Fruit fly (Drosophila melanogaster) whole organism, wandering third instar larva: ENCODE data around the gene Tom40.

Source experiments
- Abd-B ChIP-seq: fragments of >200 bp; optimal IDR thresholded peaks from 2 replicates; lab custom pipeline; 2017; ENCODE audit warnings: missing biosample characterization, missing genetic modification characterization
- CG32264 ChIP-seq: fragments of 200-800 bp; sonication (Bioruptor generic); optimal IDR thresholded peaks from 2 replicates; lab custom pipeline; 2016; ENCODE audit warnings: missing biosample characterization, missing genetic modification characterization
- CG9705 ChIP-seq: fragments of 200-800 bp; sonication (Bioruptor generic); optimal IDR thresholded peaks from 2 replicates; lab custom pipeline; 2018; ENCODE audit warnings: missing biosample characterization, mild to moderate bottlenecking, missing genetic modification characterization
- CrebA ChIP-seq: fragments of 200-800 bp; sonication (Bioruptor generic); optimal IDR thresholded peaks from 2 replicates; lab custom pipeline; 2016; ENCODE audit warnings: missing biosample characterization, mild to moderate bottlenecking, missing genetic modification characterization, borderline replicate concordance
- Dfd ChIP-seq: fragments of >200 bp; optimal IDR thresholded peaks from 2 replicates; lab custom pipeline; 2017; ENCODE audit warnings: missing biosample characterization, missing genetic modification characterization
- Dif ChIP-seq: fragments of 200-275, 200-300 bp; sonication (Bioruptor generic); optimal IDR thresholded peaks from 2 replicates; lab custom pipeline; 2018; ENCODE audit warnings: missing biosample characterization, missing genetic modification characterization; ENCODE audit not compliant: partially characterized antibody
- GATAd ChIP-seq: sonication (Bioruptor generic); optimal IDR thresholded peaks from 2 replicates; lab custom pipeline; 2016; ENCODE audit warnings: missing biosample characterization, missing genetic modification characterization
- HLH106 ChIP-seq: fragments of 200-800 bp; optimal IDR thresholded peaks from 3 replicates; lab custom pipeline; 2019; ENCODE audit warnings: missing biosample characterization, mild to moderate bottlenecking, missing genetic modification characterization, moderate library complexity
- Hnf4 ChIP-seq: fragments of 200-800 bp; sonication (Bioruptor generic); optimal IDR thresholded peaks from 2 replicates; lab custom pipeline; 2016; ENCODE audit warnings: missing biosample characterization, mild to moderate bottlenecking, missing genetic modification characterization
- Hr78 ChIP-seq: fragments of >200 bp; optimal IDR thresholded peaks from 2 replicates; lab custom pipeline; 2017; ENCODE audit warnings: missing biosample characterization, missing genetic modification characterization
- Hr83 ChIP-seq: fragments of 200-300 bp; sonication (Bioruptor generic); optimal IDR thresholded peaks from 2 replicates; lab custom pipeline; 2016; ENCODE audit warnings: missing biosample characterization, mild to moderate bottlenecking, missing genetic modification characterization, moderate library complexity; ENCODE audit not compliant: poor library complexity, severe bottlenecking
- Jra ChIP-seq: sonication (Bioruptor generic); optimal IDR thresholded peaks from 2 replicates; lab custom pipeline; 2016; ENCODE audit warnings: missing biosample characterization, missing genetic modification characterization
- Mio ChIP-seq: sonication (Bioruptor generic); optimal IDR thresholded peaks from 2 replicates; lab custom pipeline; 2016; ENCODE audit warnings: missing biosample characterization, missing genetic modification characterization
- Myc ChIP-seq: fragments of >200 bp; optimal IDR thresholded peaks from 2 replicates; lab custom pipeline; 2017
- N ChIP-seq: fragments of >200 bp; optimal IDR thresholded peaks from 2 replicates; lab custom pipeline; 2018; ENCODE audit warnings: missing biosample characterization, missing external identifiers, missing genetic modification characterization
- OdsH ChIP-seq: fragments of 200-800 bp; sonication (Bioruptor generic); optimal IDR thresholded peaks from 2 replicates; lab custom pipeline; 2016; ENCODE audit warnings: missing biosample characterization, mild to moderate bottlenecking, missing genetic modification characterization
- Rel ChIP-seq, 2 experiments: fragments of 200-800 bp; sonication (Bioruptor generic) in 1 of 2; optimal IDR thresholded peaks; 2 replicates in 1 of 2; 3 replicates in 1 of 2; lab custom pipeline; 2016 to 2019; ENCODE audit warnings: mild to moderate bottlenecking in 2 of 2, missing biosample characterization in 2 of 2, missing genetic modification characterization in 2 of 2, moderate library complexity in 1 of 2
- Sp1 ChIP-seq: fragments of 200-800 bp; sonication (Bioruptor generic); optimal IDR thresholded peaks from 3 replicates; lab custom pipeline; 2019; ENCODE audit warnings: missing biosample characterization, mild to moderate bottlenecking, missing genetic modification characterization, moderate library complexity
- Vsx2 ChIP-seq: fragments of 200-300, 225-300 bp; sonication (Bioruptor generic); optimal IDR thresholded peaks from 2 replicates; lab custom pipeline; 2018; ENCODE audit warnings: missing biosample characterization, missing genetic modification characterization; ENCODE audit not compliant: partially characterized antibody
- br ChIP-seq: fragments of 200-800 bp; sonication (Bioruptor generic); optimal IDR thresholded peaks from 2 replicates; lab custom pipeline; 2016; ENCODE audit warnings: missing biosample characterization, missing genetic modification characterization
- brk ChIP-seq: fragments of 200-800 bp; sonication (Bioruptor generic); optimal IDR thresholded peaks from 2 replicates; lab custom pipeline; 2016; ENCODE audit warnings: missing biosample characterization, mild to moderate bottlenecking, missing genetic modification characterization
- dl ChIP-seq, 2 experiments: fragments of 175-275, 200-275 bp in 1 of 2; fragments of 200-275 bp in 1 of 2; sonication (Bioruptor generic); optimal IDR thresholded peaks; lab custom pipeline; 2018; ENCODE audit warnings: mild to moderate bottlenecking in 2 of 2, missing biosample characterization in 2 of 2, missing genetic modification characterization in 2 of 2, moderate library complexity in 2 of 2; ENCODE audit not compliant: partially characterized antibody in 2 of 2, insufficient read depth in 1 of 2
- dmrt93B ChIP-seq: fragments of 200-800 bp; sonication (Bioruptor generic); optimal IDR thresholded peaks from 2 replicates; lab custom pipeline; 2018; ENCODE audit warnings: missing biosample characterization, mild to moderate bottlenecking, missing genetic modification characterization
- dsf ChIP-seq: sonication (Bioruptor generic); optimal IDR thresholded peaks from 2 replicates; lab custom pipeline; 2016; ENCODE audit warnings: missing biosample characterization, missing genetic modification characterization, borderline replicate concordance
- ey ChIP-seq: fragments of 200-800 bp; sonication (Bioruptor generic); optimal IDR thresholded peaks from 2 replicates; lab custom pipeline; 2016; ENCODE audit warnings: missing biosample characterization, missing genetic modification characterization
- foxo ChIP-seq, 2 experiments: fragments of 200-800 bp; sonication (Bioruptor generic); optimal IDR thresholded peaks; 2 replicates in 1 of 2; 3 replicates in 1 of 2; lab custom pipeline; 2016 to 2017; ENCODE audit warnings: missing biosample characterization in 2 of 2, missing genetic modification characterization in 2 of 2
- fru ChIP-seq: fragments of 200-800 bp; sonication (Bioruptor generic); optimal IDR thresholded peaks from 3 replicates; lab custom pipeline; 2016; ENCODE audit warnings: missing biosample characterization, mild to moderate bottlenecking, missing genetic modification characterization
- h ChIP-seq: fragments of 200-800 bp; sonication (Bioruptor generic); optimal IDR thresholded peaks from 3 replicates; lab custom pipeline; 2016; ENCODE audit warnings: missing biosample characterization, mild to moderate bottlenecking, missing genetic modification characterization
- jim ChIP-seq: fragments of 175-275, 200-325 bp; sonication (Bioruptor generic); optimal IDR thresholded peaks from 2 replicates; lab custom pipeline; 2016; ENCODE audit warnings: missing biosample characterization, mild to moderate bottlenecking, missing genetic modification characterization
- lola ChIP-seq: fragments of >200 bp; optimal IDR thresholded peaks from 2 replicates; lab custom pipeline; 2017; ENCODE audit warnings: missing biosample characterization, missing genetic modification characterization
- pan ChIP-seq: fragments of >200 bp; optimal IDR thresholded peaks from 2 replicates; lab custom pipeline; 2017
- psq ChIP-seq: fragments of 200-800 bp; sonication (Bioruptor generic); optimal IDR thresholded peaks from 3 replicates; lab custom pipeline; 2017; ENCODE audit warnings: missing biosample characterization, mild to moderate bottlenecking, missing genetic modification characterization, moderate library complexity
- rgr ChIP-seq: fragments of 200-800 bp; sonication (Bioruptor generic); optimal IDR thresholded peaks from 3 replicates; lab custom pipeline; 2016; ENCODE audit warnings: missing biosample characterization, mild to moderate bottlenecking, missing genetic modification characterization
- sage ChIP-seq: fragments of 200-800 bp; sonication (Bioruptor generic); optimal IDR thresholded peaks from 2 replicates; lab custom pipeline; 2016; ENCODE audit warnings: missing biosample characterization, mild to moderate bottlenecking, missing genetic modification characterization
- sv ChIP-seq: fragments of 200-800 bp; sonication (Bioruptor generic); optimal IDR thresholded peaks from 3 replicates; lab custom pipeline; 2016; ENCODE audit warnings: missing biosample characterization, missing genetic modification characterization
- tai ChIP-seq: sonication (Bioruptor generic); optimal IDR thresholded peaks from 2 replicates; lab custom pipeline; 2016; ENCODE audit warnings: missing biosample characterization, missing genetic modification characterization
- usp ChIP-seq: fragments of >200 bp; optimal IDR thresholded peaks from 2 replicates; lab custom pipeline; 2017; ENCODE audit warnings: missing biosample characterization, missing genetic modification characterization
- woc ChIP-seq: sonication (Bioruptor generic); optimal IDR thresholded peaks from 2 replicates; lab custom pipeline; 2016; ENCODE audit warnings: missing biosample characterization, mild to moderate bottlenecking, missing genetic modification characterization

The Tom40 gene

DNA sequence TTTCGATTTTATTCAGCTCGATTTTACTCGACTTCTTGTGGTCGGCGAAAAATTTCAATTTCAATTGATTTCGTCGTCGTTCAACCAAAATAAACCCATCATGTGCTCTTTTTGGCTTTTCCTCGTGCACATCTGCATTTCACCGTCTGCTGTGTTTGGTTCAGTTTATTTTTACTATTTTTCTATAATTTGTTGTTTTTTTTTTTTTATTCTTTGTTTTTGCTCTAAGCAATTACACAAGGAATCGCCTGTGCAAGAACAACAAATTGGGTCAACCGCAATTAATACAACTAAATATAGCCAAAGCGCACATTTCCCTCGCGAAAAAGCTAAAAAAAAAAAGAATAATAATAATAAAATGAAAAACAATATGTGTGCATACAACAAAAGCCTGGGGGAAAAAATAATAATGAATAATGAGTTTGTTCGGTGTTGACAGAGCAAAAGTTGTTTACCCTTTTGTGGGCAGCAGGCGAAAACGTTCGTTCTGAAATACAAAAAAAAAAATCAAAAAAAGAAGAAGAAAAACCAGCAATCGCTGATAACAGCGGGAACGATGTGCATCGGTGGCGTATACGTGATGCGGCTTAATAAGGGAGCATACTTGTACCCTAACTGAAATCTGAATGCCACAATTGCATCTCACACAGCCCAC is 37.0 kb upstream of the Tom40 start:
- TF ChIP-seq woc (no peak), Hr83 (GFP tag; lab: Kevin White, UChicago) (peak; percentile 88)

DNA sequence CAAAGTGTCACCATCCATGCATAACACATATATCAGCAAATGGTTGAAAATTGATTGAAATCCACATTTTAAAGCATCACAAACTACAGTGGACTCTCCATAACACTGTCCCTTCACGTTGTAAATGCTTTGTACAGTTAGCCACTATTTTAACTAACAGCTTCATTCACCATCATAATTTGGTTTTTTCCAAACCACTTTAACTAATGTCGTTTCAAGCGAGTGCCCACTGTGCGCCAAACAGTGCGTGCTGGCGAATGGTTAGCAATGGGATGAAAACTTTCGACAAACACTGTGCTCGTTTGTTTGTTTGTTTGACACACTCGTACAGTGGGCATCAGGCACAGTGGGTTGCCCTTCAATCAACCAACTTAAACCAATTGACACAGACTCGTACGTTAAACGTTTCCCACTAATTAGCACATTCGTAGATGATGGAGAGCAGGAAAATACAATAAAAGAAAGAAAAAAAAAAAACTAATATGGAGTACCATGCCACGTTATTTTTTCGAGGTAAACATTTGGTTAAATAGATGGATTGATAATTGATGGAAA is 36.4 kb upstream of the Tom40 start:
- TF ChIP-seq psq (GFP tag; lab: Kevin White, UChicago): peak; percentile 82
- no peak for TF ChIP-seq jim
- TF ChIP-seq sv (GFP tag; lab: Kevin White, UChicago): peak; percentile 81
- peak; percentile 69 for TF ChIP-seq Mio (GFP tag; lab: Kevin White, UChicago)
- peak; percentile 71 for TF ChIP-seq CG9705
- peak; percentile 67 for TF ChIP-seq woc
- TF ChIP-seq foxo (GFP tag; optimal IDR thresholded peaks at IDR 0.05; lab: Kevin White, UChicago): peak in 1 of 2 experiments; percentile 76
- peak; percentile 87 for TF ChIP-seq br (GFP tag; lab: Kevin White, UChicago)
- no peak for TF ChIP-seq Hr78 (GFP tag; lab: Kevin White, UChicago)
- no peak for TF ChIP-seq N
- TF ChIP-seq Vsx2 (GFP tag; lab: Kevin White, UChicago): no peak
- no peak for TF ChIP-seq brk (GFP tag; lab: Kevin White, UChicago)
- peak; percentile 5 for TF ChIP-seq sage (GFP tag; lab: Kevin White, UChicago)
- TF ChIP-seq Dif (GFP tag; lab: Kevin White, UChicago): no peak
- TF ChIP-seq pan (lab: Kevin White, UChicago): no peak
- TF ChIP-seq Sp1: peak; percentile 80
- TF ChIP-seq OdsH (GFP tag; lab: Kevin White, UChicago): peak; percentile 82
- TF ChIP-seq Abd-B (GFP tag; lab: Kevin White, UChicago): no peak
- peak; percentile 57 for TF ChIP-seq CG32264 (GFP tag; lab: Kevin White, UChicago)
- TF ChIP-seq Dfd (GFP tag; lab: Kevin White, UChicago): no peak
- peak; percentile 68 for TF ChIP-seq dmrt93B (GFP tag; lab: Kevin White, UChicago)
- peak; percentile 45 for TF ChIP-seq Jra (GFP tag; lab: Kevin White, UChicago)
- no peak for TF ChIP-seq lola
- peak; percentile 86 for TF ChIP-seq rgr
- TF ChIP-seq HLH106 (tag; lab: Kevin White, UChicago): peak; percentile 87
- peak; percentile 85 for TF ChIP-seq Hr83 (GFP tag; lab: Kevin White, UChicago)
- TF ChIP-seq tai (GFP tag; lab: Kevin White, UChicago): no peak
- peak; percentile 73 for TF ChIP-seq fru (GFP tag; lab: Kevin White, UChicago)
- peak; percentile 89 for TF ChIP-seq h (GFP tag; lab: Kevin White, UChicago)
- TF ChIP-seq dl (GFP tag; optimal IDR thresholded peaks at IDR 0.05; lab: Kevin White, UChicago; ENCODE audit: insufficient read depth in 1 of 2, partially characterized antibody in 2 of 2): no peak
- TF ChIP-seq Hnf4 (GFP tag; lab: Kevin White, UChicago): peak; percentile 82
- TF ChIP-seq dsf: no peak
- TF ChIP-seq GATAd (GFP tag; lab: Kevin White, UChicago): no peak
- TF ChIP-seq CrebA (GFP tag; lab: Kevin White, UChicago): no peak
- TF ChIP-seq ey (GFP tag; lab: Kevin White, UChicago): peak; percentile 79
- TF ChIP-seq usp (GFP tag; lab: Kevin White, UChicago): no peak
- no peak for TF ChIP-seq Myc
- peak; percentile 26 for TF ChIP-seq Rel (GFP tag; optimal IDR thresholded peaks at IDR 0.05; lab: Kevin White, UChicago)
- peak; percentile 29 for TF ChIP-seq Rel (tag; optimal IDR thresholded peaks at IDR 0.05; lab: Kevin White, UChicago)
